Fruit fly (Drosophila melanogaster): Measurements from ENCODE around the gene CG9784.

CG9784 gene

DNA sequence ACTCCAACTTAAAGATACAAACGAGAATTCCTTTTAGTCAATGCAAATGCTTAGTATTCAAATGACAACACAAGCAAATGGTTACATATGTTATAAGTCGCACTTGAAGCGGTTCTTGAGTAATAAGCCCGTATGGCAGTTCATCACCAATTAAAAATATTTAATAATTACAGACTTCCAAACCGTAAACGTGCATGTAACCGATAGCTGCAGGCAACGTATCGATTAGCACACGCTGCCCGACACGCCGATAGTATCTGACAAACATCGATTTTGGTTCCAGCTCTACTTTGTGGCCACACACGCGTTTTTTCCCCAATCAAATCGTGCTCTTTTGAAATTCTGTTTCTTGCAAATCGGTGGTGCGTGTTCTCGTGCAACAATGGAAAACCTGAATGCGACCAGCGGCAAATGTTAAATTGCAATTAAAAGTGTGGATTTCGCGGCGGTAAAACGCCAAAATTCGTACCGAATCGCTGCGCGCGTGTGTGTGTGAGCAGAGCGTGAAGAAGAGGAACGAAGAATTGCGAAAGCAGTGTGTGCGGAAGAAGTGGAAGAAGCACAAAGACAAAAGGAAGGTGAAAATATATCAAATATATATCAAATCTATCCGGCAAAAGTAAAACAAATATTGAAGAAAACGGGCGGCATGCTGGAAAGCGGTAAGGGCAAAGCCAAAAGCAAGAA is at the start of gene CG9784, which contains the start of gene Nup153 (continued):
- peak; percentile 96 for TF ChIP-seq knrl (GFP tag; IDR thresholded peaks at IDR 0.05; ENCODE audit: partially characterized antibody)
- no peak for TF ChIP-seq tgo (GFP tag; IDR thresholded peaks at IDR 0.05)
- no peak for TF ChIP-seq CG31441 (GFP tag; IDR thresholded peaks at IDR 0.05)
- no peak for TF ChIP-seq CG6689 (GFP tag; IDR thresholded peaks at IDR 0.05)
- TF ChIP-seq zen2 (GFP tag; IDR thresholded peaks at IDR 0.05; ENCODE audit: partially characterized antibody), result peak; percentile 94
- TF ChIP-seq hbn (GFP tag; IDR thresholded peaks at IDR 0.05; ENCODE audit: partially characterized antibody), result peak; percentile 87
- no peak for TF ChIP-seq CG18619 (GFP tag; optimal IDR thresholded peaks at IDR 0.05)
- TF ChIP-seq Ets97D (GFP tag; optimal IDR thresholded peaks at IDR 0.05), result peak; percentile 7
- no peak for TF ChIP-seq CG11723 (GFP tag; optimal IDR thresholded peaks at IDR 0.05)
- TF ChIP-seq dm (GFP tag; optimal IDR thresholded peaks at IDR 0.05), result peak; percentile 79
- TF ChIP-seq Ets65A (GFP tag), result peak; percentile 41
- no peak for TF ChIP-seq da (GFP tag; optimal IDR thresholded peaks at IDR 0.05)
- no peak for TF ChIP-seq CrebB (tag; optimal IDR thresholded peaks at IDR 0.05)
- TF ChIP-seq dpn (GFP tag; optimal IDR thresholded peaks at IDR 0.05), result no peak
- TF ChIP-seq Oaz (GFP tag; IDR thresholded peaks at IDR 0.05), result no peak
- TF ChIP-seq Dref (GFP tag; IDR thresholded peaks at IDR 0.05), result peak; percentile 85
- no peak for TF ChIP-seq bowl (GFP tag; IDR thresholded peaks at IDR 0.05)
- peak; percentile 88 for TF ChIP-seq CG34224 (GFP tag; IDR thresholded peaks at IDR 0.05; ENCODE audit: partially characterized antibody)
- peak; percentile 52; the same call in 1 of the 2 replicates for TF ChIP-seq NFAT (GFP tag; IDR thresholded peaks at IDR 0.05)
- peak; percentile 95 for TF ChIP-seq vnd (GFP tag; IDR thresholded peaks at IDR 0.05; ENCODE audit: partially characterized antibody)
- no peak for TF ChIP-seq B-H2 (GFP tag; optimal IDR thresholded peaks at IDR 0.05)
- TF ChIP-seq CG3995 (GFP tag; optimal IDR thresholded peaks at IDR 0.05), result no peak
- TF ChIP-seq prd (optimal IDR thresholded peaks at IDR 0.05), result no peak
- TF ChIP-seq prd (GFP tag; IDR thresholded peaks at IDR 0.05), result 0 out of 3 replicates have a peak, but pooled peaks have one; percentile 5
- TF ChIP-seq CG9932 (GFP tag; IDR thresholded peaks at IDR 0.05), result peak; percentile 75
- no peak for TF ChIP-seq CG34376 (GFP tag; optimal IDR thresholded peaks at IDR 0.05)
- no peak for TF ChIP-seq ash1 (GFP tag; optimal IDR thresholded peaks at IDR 0.05)
- no peak for TF ChIP-seq CG14667 (GFP tag; IDR thresholded peaks at IDR 0.05)
- TF ChIP-seq Med (GFP tag), result peak; percentile 29
- TF ChIP-seq CG30403 (GFP tag; optimal IDR thresholded peaks at IDR 0.05), result no peak
- peak; percentile 55 for TF ChIP-seq Sin3A (optimal IDR thresholded peaks at IDR 0.05)
- TF ChIP-seq CG15479 (GFP tag; optimal IDR thresholded peaks at IDR 0.05), result peak; percentile 62
- peak; percentile 68 for TF ChIP-seq psq (GFP tag; optimal IDR thresholded peaks at IDR 0.05)
- TF ChIP-seq D19B (GFP tag; optimal IDR thresholded peaks at IDR 0.05), result no peak
- no peak for TF ChIP-seq schlank (tag; optimal IDR thresholded peaks at IDR 0.05)
- TF ChIP-seq CG18764 (GFP tag; optimal IDR thresholded peaks at IDR 0.05), result no peak
- no peak for TF ChIP-seq CG15269 (tag; optimal IDR thresholded peaks at IDR 0.05)
- no peak for TF ChIP-seq bcd (GFP tag; optimal IDR thresholded peaks at IDR 0.05)
- no peak for TF ChIP-seq Stat92E (GFP tag; optimal IDR thresholded peaks at IDR 0.05)
- no peak for TF ChIP-seq CG10543 (GFP tag; optimal IDR thresholded peaks at IDR 0.05)
- TF ChIP-seq Dll (GFP tag; IDR thresholded peaks at IDR 0.05; ENCODE audit: partially characterized antibody), result peak; percentile 92
- TF ChIP-seq CG12155 (GFP tag; optimal IDR thresholded peaks at IDR 0.05), result peak; percentile 95
- no peak for TF ChIP-seq CG11456 (GFP tag; IDR thresholded peaks at IDR 0.05)
- peak; percentile 84 for TF ChIP-seq unc-4 (GFP tag; IDR thresholded peaks at IDR 0.05; ENCODE audit: partially characterized antibody)
- no peak for TF ChIP-seq Max (GFP tag; optimal IDR thresholded peaks at IDR 0.05)
- TF ChIP-seq onecut (GFP tag; IDR thresholded peaks at IDR 0.05), result peak; percentile 26; the same call in 1 of the 2 replicates
- no peak for TF ChIP-seq CG1647 (GFP tag; optimal IDR thresholded peaks at IDR 0.05)
- 0 out of 3 replicates have a peak, but pooled peaks have one; percentile 8 for TF ChIP-seq ci (GFP tag; IDR thresholded peaks at IDR 0.05)
- TF ChIP-seq CG2678 (tag; optimal IDR thresholded peaks at IDR 0.05), result no peak
- no peak for TF ChIP-seq Atf3 (GFP tag; optimal IDR thresholded peaks at IDR 0.05)
